Worm (Caenorhabditis elegans): ENCODE data around the gene mrpl-53.

DNA sequence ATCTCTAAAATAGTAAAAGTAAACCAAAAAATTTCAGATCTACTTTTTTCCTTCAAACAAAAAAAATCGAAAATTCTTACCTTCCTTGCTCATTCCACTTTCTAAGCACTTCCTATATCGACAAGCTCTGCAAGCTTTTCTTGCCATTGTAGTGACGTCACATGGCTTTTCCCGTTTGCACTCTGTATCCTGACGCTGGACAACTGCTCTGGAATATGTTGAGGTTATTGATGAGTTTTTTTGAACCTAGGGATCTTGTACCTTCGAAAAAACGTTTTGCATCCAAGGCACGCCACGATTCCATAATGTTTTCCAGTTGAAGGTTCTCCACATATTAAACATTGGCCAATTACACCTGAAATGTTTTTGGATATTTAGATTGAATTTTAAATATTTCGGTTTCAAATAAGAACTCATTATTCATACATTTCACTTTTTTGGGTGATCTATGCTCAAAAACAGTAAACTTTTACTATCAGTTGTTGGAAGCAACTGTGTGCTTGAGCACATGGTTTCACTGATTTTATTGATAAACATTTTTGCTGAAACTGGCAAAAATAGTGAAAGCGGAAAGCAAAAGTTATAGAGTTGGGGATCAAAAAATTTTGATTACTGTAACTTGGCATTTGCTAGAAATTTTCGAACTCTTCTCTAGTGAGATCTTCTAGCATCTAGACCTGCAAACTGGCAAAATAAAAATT is 2.8 kb downstream of the mrpl-53 start:
- TF ChIP-seq unc-62 (GFP tag; optimal IDR thresholded peaks at IDR 0.05) (no peak), nhr-25 (tag; optimal IDR thresholded peaks at IDR 0.05) (no peak), lsy-2 (tag; optimal IDR thresholded peaks at IDR 0.05) (peak in 1 of 2 experiments; percentile 39), nhr-12 (tag; optimal IDR thresholded peaks at IDR 0.05) (no peak), nhr-10 (tag; optimal IDR thresholded peaks at IDR 0.05) (no peak), ama-1 (optimal IDR thresholded peaks at IDR 0.05) (no peak), elt-3 (tag; optimal IDR thresholded peaks at IDR 0.05) (no peak)
